Fruit fly (Drosophila melanogaster) whole organism: Measurements from ENCODE around the gene Elp1.

Experiments
- CG8478 ChIP-seq: fragments of >200 bp; optimal IDR thresholded peaks from 2 replicates; lab custom pipeline; 2018; ENCODE audit warnings: inconsistent platforms
- Dll ChIP-seq: fragments of >200 bp; optimal IDR thresholded peaks from 2 replicates; lab custom pipeline; 2017
- EcR ChIP-seq, 2 experiments: fragments of >200 bp; optimal IDR thresholded peaks; 2 replicates each; lab custom pipeline; 2017; ENCODE audit warnings: missing biosample characterization in 2 of 2, missing genetic modification characterization in 2 of 2, missing genetic modification reagents in 2 of 2
- pan ChIP-seq: fragments of >200 bp; optimal IDR thresholded peaks from 2 replicates; lab custom pipeline; 2017
- psq ChIP-seq: fragments of >200 bp; optimal IDR thresholded peaks from 2 replicates; lab custom pipeline; 2017
- usp ChIP-seq: fragments of >200 bp; optimal IDR thresholded peaks from 2 replicates; lab custom pipeline; 2017; ENCODE audit warnings: missing biosample characterization, missing genetic modification characterization, mixed read lengths

The Elp1 gene

dm6 chr3R:11650105-11651039 lies at the start of gene Elp1, which contains the start of gene Csk:
Gene Elp1 (plus strand): TSS chr3R:11650971.
Gene Csk (minus strand): TSS chr3R:11650706.
- TF ChIP-seq usp (GFP tag; lab: Kevin White, UChicago) (no peak), pan (lab: Kevin White, UChicago) (no peak), psq (lab: Kevin White, UChicago) (no peak), CG8478 (lab: Kevin White, UChicago) (no peak), EcR (GFP tag; optimal IDR thresholded peaks at IDR 0.05; lab: Kevin White, UChicago) (no peak), Dll (lab: Kevin White, UChicago) (no peak)

- TF ChIP-seq usp (GFP tag; lab: Kevin White, UChicago) = no peak
- no peak for TF ChIP-seq EcR (GFP tag; optimal IDR thresholded peaks at IDR 0.05; lab: Kevin White, UChicago)
- TF ChIP-seq CG8478 (lab: Kevin White, UChicago) = no peak
- TF ChIP-seq psq (lab: Kevin White, UChicago) = no peak
- no peak for TF ChIP-seq Dll (lab: Kevin White, UChicago)
- TF ChIP-seq pan (lab: Kevin White, UChicago) = no peak
Measured at dm6 chr3R:11603136-11603535, 47.6 kb upstream of the Elp1 start.

- no peak for TF ChIP-seq psq (lab: Kevin White, UChicago)
- peak; percentile 96 for TF ChIP-seq Dll (lab: Kevin White, UChicago)
- TF ChIP-seq EcR (GFP tag; optimal IDR thresholded peaks at IDR 0.05; lab: Kevin White, UChicago) = no peak
- no peak for TF ChIP-seq CG8478 (lab: Kevin White, UChicago)
- TF ChIP-seq usp (GFP tag; lab: Kevin White, UChicago) = no peak
- TF ChIP-seq pan (lab: Kevin White, UChicago) = no peak
Measured at dm6 chr3R:11604654-11605436, 45.9 kb upstream of the Elp1 start.

- no peak for TF ChIP-seq pan (lab: Kevin White, UChicago)
- no peak for TF ChIP-seq Dll (lab: Kevin White, UChicago)
Measured at dm6 chr3R:11606679-11607078, 44.1 kb upstream of the Elp1 start.

- TF ChIP-seq psq (lab: Kevin White, UChicago) = no peak
- TF ChIP-seq CG8478 (lab: Kevin White, UChicago) = no peak
- no peak for TF ChIP-seq usp (GFP tag; lab: Kevin White, UChicago)
- TF ChIP-seq EcR (GFP tag; optimal IDR thresholded peaks at IDR 0.05; lab: Kevin White, UChicago) = no peak
- no peak for TF ChIP-seq Dll (lab: Kevin White, UChicago)
Measured at dm6 chr3R:11612467-11612866, 38.3 kb upstream of the Elp1 start.

dm6 chr3R:11613252-11614036 lies 37.3 kb upstream of the Elp1 start:
- TF ChIP-seq psq (lab: Kevin White, UChicago) (no peak), usp (GFP tag; lab: Kevin White, UChicago) (no peak), CG8478 (lab: Kevin White, UChicago) (no peak), Dll (lab: Kevin White, UChicago) (no peak), EcR (GFP tag; optimal IDR thresholded peaks at IDR 0.05; lab: Kevin White, UChicago) (no peak), pan (lab: Kevin White, UChicago) (peak; percentile 40)

- TF ChIP-seq EcR (GFP tag; optimal IDR thresholded peaks at IDR 0.05; lab: Kevin White, UChicago) (peak in 1 of 2 experiments; percentile 65), Dll (lab: Kevin White, UChicago) (no peak)
Measured at dm6 chr3R:11614107-11614506, 36.7 kb upstream of the Elp1 start.

dm6 chr3R:11614507-11614906 lies 36.3 kb upstream of the Elp1 start:
- TF ChIP-seq CG8478 (lab: Kevin White, UChicago) (no peak), usp (GFP tag; lab: Kevin White, UChicago) (no peak), pan (lab: Kevin White, UChicago) (no peak), psq (lab: Kevin White, UChicago) (no peak), EcR (GFP tag; optimal IDR thresholded peaks at IDR 0.05; lab: Kevin White, UChicago) (no peak), Dll (lab: Kevin White, UChicago) (no peak)

- TF ChIP-seq pan (lab: Kevin White, UChicago) = no peak
- TF ChIP-seq CG8478 (lab: Kevin White, UChicago) = no peak
- no peak for TF ChIP-seq EcR (GFP tag; optimal IDR thresholded peaks at IDR 0.05; lab: Kevin White, UChicago)
- TF ChIP-seq usp (GFP tag; lab: Kevin White, UChicago) = no peak
- no peak for TF ChIP-seq Dll (lab: Kevin White, UChicago)
- TF ChIP-seq psq (lab: Kevin White, UChicago) = no peak
Measured at dm6 chr3R:11615415-11616104, 35.2 kb upstream of the Elp1 start.

dm6 chr3R:11616219-11616618 lies 34.6 kb upstream of the Elp1 start:
- TF ChIP-seq Dll (lab: Kevin White, UChicago) = no peak
- TF ChIP-seq psq (lab: Kevin White, UChicago) = no peak
- no peak for TF ChIP-seq pan (lab: Kevin White, UChicago)
- no peak for TF ChIP-seq EcR (GFP tag; optimal IDR thresholded peaks at IDR 0.05; lab: Kevin White, UChicago)
- TF ChIP-seq usp (GFP tag; lab: Kevin White, UChicago) = no peak
- no peak for TF ChIP-seq CG8478 (lab: Kevin White, UChicago)
